Worm (Caenorhabditis elegans) whole organism, L4 larva: ENCODE data around the gene srpa-68.

Experiments used
- D1046.2 ChIP-seq: fragments of 200-800 bp; sonication (Bioruptor generic); IDR thresholded peaks from 2 replicates; pipeline ENCODE4 v1.3.6; 2022; ENCODE audit warnings: missing genetic modification characterization, missing compliant biosample characterization
- Y75B8A.6 ChIP-seq: fragments of 200-800 bp; sonication (Bioruptor generic); IDR thresholded peaks from 2 replicates; pipeline ENCODE4 v1.3.6; 2022; ENCODE audit warnings: missing genetic modification reagents, missing genetic modification characterization, missing compliant biosample characterization
- ceh-82 ChIP-seq: sonication (generic microtip); optimal IDR thresholded peaks from 2 replicates; lab custom pipeline; 2017; ENCODE audit warnings: missing biosample characterization, missing genetic modification characterization
- ces-1 ChIP-seq: fragments of 150-350 bp; sonication (generic microtip); optimal IDR thresholded peaks from 4 replicates; lab custom pipeline; 2014; ENCODE audit warnings: missing biosample characterization, missing genetic modification reagents, missing genetic modification characterization
- egl-27 ChIP-seq: sonication (generic microtip); optimal IDR thresholded peaks from 3 replicates; lab custom pipeline; 2017; ENCODE audit warnings: missing biosample characterization, missing genetic modification reagents, missing genetic modification characterization
- fkh-10 ChIP-seq: fragments of 150-350 bp; optimal IDR thresholded peaks from 2 replicates; lab custom pipeline; 2014; ENCODE audit warnings: missing biosample characterization, missing genetic modification reagents, missing genetic modification characterization
- hlh-11 ChIP-seq: fragments of 200-800 bp; sonication (Bioruptor generic); optimal IDR thresholded peaks from 2 replicates; lab custom pipeline; 2018; ENCODE audit warnings: mild to moderate bottlenecking, missing genetic modification characterization, missing compliant biosample characterization
- lin-13 ChIP-seq: fragments of 150-350 bp; optimal IDR thresholded peaks from 2 replicates; lab custom pipeline; 2014; ENCODE audit warnings: missing biosample characterization, missing genetic modification reagents, missing genetic modification characterization
- lsy-2 ChIP-seq, 2 experiments: fragments of 150-350 bp in 1 of 2; sonication (generic microtip) in 1 of 2; optimal IDR thresholded peaks; 2 replicates each; lab custom pipeline; 2014 to 2017; ENCODE audit warnings: missing biosample characterization in 2 of 2, missing genetic modification characterization in 2 of 2
- mdl-1 ChIP-seq, 2 experiments: fragments of 150-350 bp in 1 of 2; sonication (generic microtip) in 1 of 2; optimal IDR thresholded peaks; 2 replicates each; lab custom pipeline; 2014 to 2017; ENCODE audit warnings: missing biosample characterization in 2 of 2, missing genetic modification characterization in 2 of 2
- nhr-237 ChIP-seq: sonication (generic microtip); optimal IDR thresholded peaks from 2 replicates; lab custom pipeline; 2017; ENCODE audit warnings: missing biosample characterization, missing genetic modification characterization
- snpc-4 ChIP-seq: fragments of 150-350 bp; optimal IDR thresholded peaks from 2 replicates; lab custom pipeline; 2014; ENCODE audit warnings: missing biosample characterization, missing genetic modification characterization
- unc-130 ChIP-seq: sonication (generic microtip); optimal IDR thresholded peaks from 2 replicates; lab custom pipeline; 2016; ENCODE audit warnings: missing genetic modification reagents, missing genetic modification characterization, missing compliant biosample characterization
- unc-62 ChIP-seq, 3 experiments: fragments of 150-350 bp in 1 of 3; sonication (generic microtip); optimal IDR thresholded peaks in 2 of 3; peaks in 1 of 3; 1 replicate in 1 of 3; 2 replicates in 2 of 3; lab custom pipeline; 2014 to 2017; ENCODE audit warnings: missing biosample characterization in 3 of 3, missing genetic modification characterization in 3 of 3, missing genetic modification reagents in 3 of 3, missing genotype in 1 of 3

DNA sequence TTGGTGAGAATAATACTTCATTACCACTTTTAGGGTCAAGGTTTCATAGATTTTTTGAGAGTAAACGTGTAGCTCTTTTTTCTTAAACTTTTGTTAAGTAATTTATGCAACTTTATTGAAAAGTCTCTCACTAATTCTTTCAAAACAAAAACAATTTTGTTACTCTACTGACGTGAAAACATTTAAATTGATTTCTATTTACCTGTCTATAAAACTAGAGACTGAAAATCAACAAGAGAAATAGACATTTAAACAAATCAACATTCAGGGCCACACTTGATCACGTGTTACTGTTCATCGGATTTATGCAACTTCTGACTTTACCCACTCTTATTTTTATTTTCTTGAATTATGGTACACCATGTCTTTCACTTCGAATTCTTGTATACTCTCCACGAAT lies 35.1 kb downstream of the srpa-68 start, which contains the start of gene ugt-55:
- no peak for TF ChIP-seq fkh-10 (GFP tag; lab: Kevin White, UChicago)
- TF ChIP-seq Y75B8A.6: no peak
- no peak for TF ChIP-seq lsy-2 (tag; optimal IDR thresholded peaks at IDR 0.05; lab: Kevin White, UChicago)
- no peak for TF ChIP-seq hlh-11 (tag; lab: Kevin White, UChicago)
- no peak for TF ChIP-seq unc-130 (GFP tag; lab: Kevin White, UChicago)
- TF ChIP-seq ceh-82 (tag; lab: Kevin White, UChicago): no peak
- no peak for TF ChIP-seq lin-13
- no peak for TF ChIP-seq mdl-1 (tag; optimal IDR thresholded peaks at IDR 0.05; lab: Kevin White, UChicago)
- no peak for TF ChIP-seq snpc-4
- TF ChIP-seq egl-27 (tag; lab: Kevin White, UChicago): no peak
- TF ChIP-seq D1046.2 (GFP tag; lab: Robert Waterston, UW): no peak
- no peak for TF ChIP-seq nhr-237 (tag; lab: Kevin White, UChicago)
- no peak for TF ChIP-seq ces-1
- TF ChIP-seq unc-62 (GFP tag; optimal IDR thresholded peaks at IDR 0.05 in 1 of 2; lab: Kevin White, UChicago): no peak
- TF ChIP-seq unc-62 (tag; optimal IDR thresholded peaks at IDR 0.05; lab: Kevin White, UChicago): no peak
